Worm (Caenorhabditis elegans): ENCODE data around the gene K12H6.5.

- TF ChIP-seq flt-1 (GFP tag; IDR thresholded peaks at IDR 0.05) (no peak), ztf-23 (GFP tag; IDR thresholded peaks at IDR 0.05) (no peak), T22C8.4 (GFP tag; IDR thresholded peaks at IDR 0.05) (no peak), med-1 (GFP tag; optimal IDR thresholded peaks at IDR 0.05; ENCODE audit: insufficient read depth) (no peak), ztf-29 (GFP tag; IDR thresholded peaks at IDR 0.05) (no peak), klf-2 (GFP tag; conservative IDR thresholded peaks at IDR 0.05) (no peak), ref-1 (GFP tag; conservative IDR thresholded peaks at IDR 0.05) (no peak), cog-1 (tag; optimal IDR thresholded peaks at IDR 0.05) (peak; percentile 10)
Measured at ce11 chrII:2800550-2801233, 25.3 kb downstream of the K12H6.5 start, which contains the start of gene nhr-119.
